Fruit fly (Drosophila melanogaster): ENCODE results near the gene mtSSB.

The mtSSB gene

DNA sequence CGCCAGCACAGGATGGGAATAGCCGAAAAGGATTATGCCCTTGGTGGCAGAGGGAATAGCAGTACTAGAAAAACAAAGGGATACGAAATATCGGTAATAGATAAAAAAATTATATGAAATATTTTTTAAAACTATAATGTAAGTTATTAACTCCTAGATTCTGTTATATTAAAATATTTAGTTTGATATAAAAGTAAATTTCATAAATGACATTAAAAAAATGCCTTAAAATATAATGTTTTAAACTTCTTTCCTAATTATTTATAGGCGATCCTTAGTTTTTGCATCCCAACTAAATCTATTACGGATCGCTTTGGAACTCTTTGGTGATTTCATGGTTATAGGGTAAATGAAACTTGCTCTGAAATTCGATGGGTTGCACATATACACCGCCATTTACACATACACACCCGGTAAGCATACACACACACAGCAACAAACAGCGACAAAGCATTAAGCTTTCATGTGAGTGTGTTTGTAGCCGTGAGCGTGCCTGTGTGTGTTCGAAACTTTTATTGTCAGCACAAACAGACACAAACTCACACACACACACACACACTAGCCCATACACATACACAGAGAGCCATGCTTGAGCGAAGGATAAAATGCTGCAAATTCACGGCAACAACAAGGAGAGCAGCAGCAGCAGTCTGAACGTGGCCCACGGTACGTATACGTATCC, 8.9 kb upstream of the mtSSB start (continued):
- TF ChIP-seq Hr78 (GFP tag; optimal IDR thresholded peaks at IDR 0.05): no peak
- TF ChIP-seq inv (GFP tag; IDR thresholded peaks at IDR 0.05; ENCODE audit: partially characterized antibody): no peak
- TF ChIP-seq nerfin-2 (GFP tag; IDR thresholded peaks at IDR 0.05; ENCODE audit: partially characterized antibody): no peak
- TF ChIP-seq Oli (tag; optimal IDR thresholded peaks at IDR 0.05): peak; percentile 28
- no peak for TF ChIP-seq pfk (GFP tag; optimal IDR thresholded peaks at IDR 0.05)
- TF ChIP-seq D (optimal IDR thresholded peaks at IDR 0.05): no peak
- peak; percentile 8 for TF ChIP-seq D (GFP tag; optimal IDR thresholded peaks at IDR 0.05)
- TF ChIP-seq Ets97D (GFP tag; optimal IDR thresholded peaks at IDR 0.05): no peak
- TF ChIP-seq Lim3 (GFP tag; IDR thresholded peaks at IDR 0.05): no peak
- TF ChIP-seq CG12391 (tag; optimal IDR thresholded peaks at IDR 0.05): peak; percentile 4
- no peak for TF ChIP-seq Dfd (GFP tag; optimal IDR thresholded peaks at IDR 0.05)
- no peak for TF ChIP-seq CG1602 (GFP tag; optimal IDR thresholded peaks at IDR 0.05)
- no peak for TF ChIP-seq Ravus (GFP tag; IDR thresholded peaks at IDR 0.05)
- TF ChIP-seq crol (GFP tag; IDR thresholded peaks at IDR 0.05): no peak
- TF ChIP-seq CG42726 (GFP tag; IDR thresholded peaks at IDR 0.05; ENCODE audit: partially characterized antibody): no peak
- no peak for TF ChIP-seq Lpt (GFP tag; optimal IDR thresholded peaks at IDR 0.05)
- TF ChIP-seq Dip2 (GFP tag; IDR thresholded peaks at IDR 0.05): no peak
- no peak for TF ChIP-seq CG18476 (GFP tag; optimal IDR thresholded peaks at IDR 0.05)
- peak; percentile 54 for TF ChIP-seq CG8924 (tag; optimal IDR thresholded peaks at IDR 0.05)
- TF ChIP-seq CG10979 (tag; optimal IDR thresholded peaks at IDR 0.05): peak; percentile 14
- no peak for TF ChIP-seq klu (GFP tag; IDR thresholded peaks at IDR 0.05)
- TF ChIP-seq CG17361 (GFP tag; IDR thresholded peaks at IDR 0.05): peak; percentile 64; the same call in 2 of the 3 replicates
- TF ChIP-seq dmrt99B (tag; optimal IDR thresholded peaks at IDR 0.05): peak; percentile 55
- no peak for TF ChIP-seq Ada2b (GFP tag; IDR thresholded peaks at IDR 0.05)
- peak; percentile 31 for TF ChIP-seq phol (tag; optimal IDR thresholded peaks at IDR 0.05)
- TF ChIP-seq Taf1 (GFP tag; IDR thresholded peaks at IDR 0.05): no peak
- no peak for TF ChIP-seq CG13624 (GFP tag; optimal IDR thresholded peaks at IDR 0.05)
- peak; percentile 94 for TF ChIP-seq D19A (tag; optimal IDR thresholded peaks at IDR 0.05)
- TF ChIP-seq CG11093 (GFP tag; IDR thresholded peaks at IDR 0.05): no peak
- TF ChIP-seq Meics (GFP tag; optimal IDR thresholded peaks at IDR 0.05): peak; percentile 69
- TF ChIP-seq CG11696 (GFP tag; IDR thresholded peaks at IDR 0.05): no peak
- TF ChIP-seq chif (GFP tag; optimal IDR thresholded peaks at IDR 0.05): no peak
- no peak for TF ChIP-seq CG12104 (GFP tag; optimal IDR thresholded peaks at IDR 0.05)
- no peak for TF ChIP-seq CG15073 (GFP tag; optimal IDR thresholded peaks at IDR 0.05)
- no peak for TF ChIP-seq CG14667 (GFP tag; IDR thresholded peaks at IDR 0.05)
- no peak for TF ChIP-seq salm (tag; optimal IDR thresholded peaks at IDR 0.05)
- TF ChIP-seq CG17359 (tag; optimal IDR thresholded peaks at IDR 0.05): peak; percentile 17
- peak; percentile 2 for TF ChIP-seq Xbp1 (GFP tag; optimal IDR thresholded peaks at IDR 0.05)
- TF ChIP-seq CG17385 (GFP tag; optimal IDR thresholded peaks at IDR 0.05): peak; percentile 31
- no peak for TF ChIP-seq slp2 (GFP tag; optimal IDR thresholded peaks at IDR 0.05)
- no peak for TF ChIP-seq CG2889 (GFP tag; IDR thresholded peaks at IDR 0.05)
- peak; percentile 30 for TF ChIP-seq Ssrp (tag; optimal IDR thresholded peaks at IDR 0.05)
- peak; percentile 33 for TF ChIP-seq CG9437 (GFP tag; optimal IDR thresholded peaks at IDR 0.05)
- no peak for TF ChIP-seq NfI (GFP tag; optimal IDR thresholded peaks at IDR 0.05)
- peak; percentile 12 for TF ChIP-seq Hr3 (GFP tag; optimal IDR thresholded peaks at IDR 0.05)
- TF ChIP-seq CG18619 (GFP tag; optimal IDR thresholded peaks at IDR 0.05): no peak
- no peak for TF ChIP-seq CG8765 (GFP tag; IDR thresholded peaks at IDR 0.05)
- no peak for TF ChIP-seq ara (GFP tag; IDR thresholded peaks at IDR 0.05)
- TF ChIP-seq D19B (GFP tag; optimal IDR thresholded peaks at IDR 0.05): peak; percentile 31
- no peak for TF ChIP-seq gfzf (GFP tag; optimal IDR thresholded peaks at IDR 0.05)
- TF ChIP-seq schlank (tag; optimal IDR thresholded peaks at IDR 0.05): no peak

Measured in whole organism, embryonic.